Worm (Caenorhabditis elegans): Measurements from ENCODE around the gene H12C20.7.

DNA sequence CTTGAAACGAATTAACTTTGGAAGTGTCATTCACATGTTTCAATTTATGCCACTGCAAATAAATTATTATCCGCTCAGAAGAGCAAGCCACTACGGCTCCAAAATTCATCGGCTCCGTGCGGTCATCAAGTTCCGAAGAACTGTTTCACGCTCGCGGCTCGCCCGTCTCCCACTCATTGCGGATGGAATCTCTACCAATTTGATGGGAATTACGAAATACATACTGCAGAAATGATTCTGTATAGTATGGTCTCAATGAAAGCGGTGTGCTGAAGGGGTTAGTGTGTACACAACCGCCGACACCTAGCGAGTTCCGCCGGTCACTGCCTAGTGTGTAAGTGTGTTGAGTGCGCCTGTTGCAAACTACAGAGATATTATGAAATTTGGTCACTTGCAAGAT is 12.3 kb upstream of the H12C20.7 start:
- no peak for TF ChIP-seq lin-11 (tag; optimal IDR thresholded peaks at IDR 0.05)
- TF ChIP-seq pha-4 (tag; optimal IDR thresholded peaks at IDR 0.05) = no peak
- no peak for TF ChIP-seq hlh-30 (tag; optimal IDR thresholded peaks at IDR 0.05; ENCODE audit: insufficient read depth)
- TF ChIP-seq ets-4 (tag; optimal IDR thresholded peaks at IDR 0.05) = no peak
- no peak for TF ChIP-seq dmd-4 (tag; optimal IDR thresholded peaks at IDR 0.05; ENCODE audit: borderline replicate concordance)
- TF ChIP-seq ama-1 (optimal IDR thresholded peaks at IDR 0.05) = peak; percentile 1
- no peak for TF ChIP-seq K09A11.1 (tag; optimal IDR thresholded peaks at IDR 0.05; ENCODE audit: insufficient read depth)
- TF ChIP-seq ttx-3 (tag; optimal IDR thresholded peaks at IDR 0.05) = no peak
- TF ChIP-seq C38D4.7 (GFP tag; optimal IDR thresholded peaks at IDR 0.05) = no peak
- no peak for TF ChIP-seq dve-1 (tag; optimal IDR thresholded peaks at IDR 0.05)
- no peak for TF ChIP-seq ref-2 (tag; optimal IDR thresholded peaks at IDR 0.05)
- no peak for TF ChIP-seq pros-1 (tag; optimal IDR thresholded peaks at IDR 0.05)

Data from whole organism, late embryonic.